Worm (Caenorhabditis elegans): Measurements from ENCODE around the gene dop-1.

ce11 chrX:4466218-4466617 lies 47.6 kb upstream of the dop-1 start, which contains the start of gene nmur-3:
- TF ChIP-seq tbx-2 (tag; optimal IDR thresholded peaks at IDR 0.05) (no peak), ces-1 (GFP tag; optimal IDR thresholded peaks at IDR 0.05) (no peak), nhr-237 (tag; optimal IDR thresholded peaks at IDR 0.05) (no peak), lin-15B (tag; optimal IDR thresholded peaks at IDR 0.05) (no peak), nhr-71 (tag; optimal IDR thresholded peaks at IDR 0.05) (no peak), lsy-2 (tag; optimal IDR thresholded peaks at IDR 0.05) (no peak), Y116A8C.19 (tag; optimal IDR thresholded peaks at IDR 0.05; ENCODE audit: borderline replicate concordance) (no peak), efl-1 (optimal IDR thresholded peaks at IDR 0.05) (no peak), efl-1 (GFP tag; optimal IDR thresholded peaks at IDR 0.05 in 1 of 2) (no peak), ama-1 (optimal IDR thresholded peaks at IDR 0.05) (no peak)
